Fruit fly (Drosophila melanogaster): ENCODE data around the gene CG9008.

CG9008 gene

DNA sequence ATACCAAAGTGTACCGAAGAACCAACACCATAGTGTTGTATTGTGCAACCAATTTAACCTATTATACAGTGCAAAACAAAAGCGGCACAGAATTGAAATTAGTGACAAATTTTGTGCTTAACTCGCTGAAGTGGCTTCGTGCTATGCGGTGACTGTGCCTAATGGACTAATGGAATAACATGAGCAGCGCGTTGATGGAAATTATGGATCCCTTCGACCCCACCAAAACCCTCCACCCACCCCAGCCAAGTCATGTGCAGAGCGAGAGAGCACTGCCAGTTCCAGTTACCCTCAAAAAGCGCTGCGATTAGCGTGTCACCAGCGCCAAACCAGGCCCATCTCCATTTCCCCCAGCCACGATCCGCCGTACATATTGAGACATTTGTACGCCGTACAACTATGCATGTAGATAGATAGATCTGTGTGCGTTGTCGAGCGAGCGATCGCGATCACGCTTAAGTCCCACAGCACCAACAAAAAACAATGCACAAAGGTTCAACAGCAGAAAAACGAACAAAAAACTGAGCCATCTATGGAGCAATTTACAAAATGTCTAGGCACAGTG, 22.2 kb upstream of the CG9008 start:
- TF ChIP-seq CG8478 (optimal IDR thresholded peaks at IDR 0.05) = no peak
- no peak for TF ChIP-seq CTCF (optimal IDR thresholded peaks at IDR 0.05)

DNA sequence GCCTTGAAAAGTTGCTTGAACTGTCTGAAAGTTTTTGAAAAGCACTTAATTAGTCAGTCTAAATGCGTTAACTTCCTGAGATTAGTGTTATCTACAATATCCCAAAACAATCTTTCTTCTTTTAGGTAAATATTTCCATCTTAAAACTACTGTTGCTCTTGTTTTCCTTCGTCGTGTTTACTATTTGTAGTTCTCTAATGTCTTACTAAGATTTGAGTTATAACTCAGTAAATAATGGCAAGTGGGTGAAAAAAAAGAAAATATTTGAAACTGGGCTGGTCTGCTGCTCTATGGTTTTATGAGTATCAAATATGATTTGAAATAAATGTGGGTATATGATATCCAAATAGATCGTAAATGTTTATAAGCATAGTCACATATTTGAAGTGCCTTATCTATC, 21.2 kb upstream of the CG9008 start:
- TF ChIP-seq CG8478 (optimal IDR thresholded peaks at IDR 0.05) (no peak), CTCF (optimal IDR thresholded peaks at IDR 0.05) (no peak)

DNA sequence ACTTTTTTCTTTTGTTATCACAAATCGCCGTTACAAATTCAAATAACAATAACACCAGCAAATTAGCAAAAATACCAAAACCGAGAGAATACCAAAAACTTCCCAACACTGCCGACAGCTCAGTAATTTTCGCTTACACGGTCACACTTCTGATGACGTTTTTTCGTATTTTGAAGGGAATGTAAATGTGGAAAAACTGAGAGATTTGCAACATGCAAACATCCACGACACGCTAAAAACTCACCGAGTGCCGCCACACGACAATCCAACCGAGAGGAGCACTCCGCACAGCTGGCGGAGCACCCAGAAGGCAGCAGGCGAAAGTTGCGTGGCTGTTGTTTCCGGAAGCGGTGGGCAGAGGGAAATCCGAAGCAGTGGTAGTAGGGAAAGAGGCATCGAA, 13.4 kb upstream of the CG9008 start, which contains the start of gene Sec71:
Gene Sec71 (plus strand): TSS at position 117 of the 400 bp plus-strand sequence.
- TF ChIP-seq CTCF (optimal IDR thresholded peaks at IDR 0.05) (no peak), CG8478 (optimal IDR thresholded peaks at IDR 0.05) (no peak)

DNA sequence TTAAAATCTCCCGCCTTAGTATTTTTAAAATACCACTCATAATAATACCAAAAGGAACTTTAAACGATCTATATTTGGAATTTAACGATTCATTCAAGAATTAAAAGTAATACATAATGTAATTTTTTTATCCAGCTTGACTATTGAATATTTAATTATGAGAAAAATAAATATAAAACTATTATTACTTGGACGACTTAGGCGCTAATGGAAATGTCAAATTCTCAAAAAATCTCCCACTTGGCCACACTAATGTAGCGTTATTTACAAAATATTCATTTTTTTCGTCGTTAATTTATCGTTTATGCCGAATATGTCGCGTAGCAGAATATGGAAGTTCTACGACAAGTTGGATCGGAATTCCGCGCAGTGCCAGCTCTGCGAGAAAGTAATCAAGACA, 10.8 kb upstream of the CG9008 start, which contains the start of gene CG16863:
Gene CG16863 (plus strand): TSS at position 245 of the 400 bp plus-strand sequence.
- TF ChIP-seq CG8478 (optimal IDR thresholded peaks at IDR 0.05) (no peak), CTCF (optimal IDR thresholded peaks at IDR 0.05) (no peak)

DNA sequence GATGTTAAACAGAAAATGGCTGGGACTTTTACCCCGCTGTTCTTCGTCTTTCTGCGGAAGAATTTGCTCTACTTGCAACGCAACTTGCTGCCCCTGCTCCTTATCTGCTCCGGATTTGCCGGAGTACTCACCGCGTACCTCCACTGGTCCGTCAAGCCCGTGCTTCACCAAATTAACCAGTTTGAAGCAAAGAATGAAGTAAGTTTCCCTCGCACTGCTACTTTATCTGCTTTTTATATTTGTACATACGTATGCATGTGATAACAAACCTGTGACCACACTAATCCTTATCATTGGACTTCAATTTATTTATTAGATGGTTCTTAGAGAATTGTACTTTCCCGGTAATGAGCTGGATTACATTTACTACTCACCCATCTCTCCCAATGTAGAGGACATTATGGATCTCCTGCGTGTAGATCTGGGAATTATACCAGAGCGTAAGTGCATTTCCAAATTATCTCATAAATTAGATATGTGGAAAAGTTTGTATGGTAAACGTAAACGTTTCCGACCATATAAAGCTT, 4.3 kb upstream of the CG9008 start, which contains the start of gene CG16890:
Gene CG16890 (minus strand): TSS at position 184 of the 527 bp plus-strand sequence.
- TF ChIP-seq CG8478 (optimal IDR thresholded peaks at IDR 0.05) = no peak
- TF ChIP-seq CTCF (optimal IDR thresholded peaks at IDR 0.05) = no peak

DNA sequence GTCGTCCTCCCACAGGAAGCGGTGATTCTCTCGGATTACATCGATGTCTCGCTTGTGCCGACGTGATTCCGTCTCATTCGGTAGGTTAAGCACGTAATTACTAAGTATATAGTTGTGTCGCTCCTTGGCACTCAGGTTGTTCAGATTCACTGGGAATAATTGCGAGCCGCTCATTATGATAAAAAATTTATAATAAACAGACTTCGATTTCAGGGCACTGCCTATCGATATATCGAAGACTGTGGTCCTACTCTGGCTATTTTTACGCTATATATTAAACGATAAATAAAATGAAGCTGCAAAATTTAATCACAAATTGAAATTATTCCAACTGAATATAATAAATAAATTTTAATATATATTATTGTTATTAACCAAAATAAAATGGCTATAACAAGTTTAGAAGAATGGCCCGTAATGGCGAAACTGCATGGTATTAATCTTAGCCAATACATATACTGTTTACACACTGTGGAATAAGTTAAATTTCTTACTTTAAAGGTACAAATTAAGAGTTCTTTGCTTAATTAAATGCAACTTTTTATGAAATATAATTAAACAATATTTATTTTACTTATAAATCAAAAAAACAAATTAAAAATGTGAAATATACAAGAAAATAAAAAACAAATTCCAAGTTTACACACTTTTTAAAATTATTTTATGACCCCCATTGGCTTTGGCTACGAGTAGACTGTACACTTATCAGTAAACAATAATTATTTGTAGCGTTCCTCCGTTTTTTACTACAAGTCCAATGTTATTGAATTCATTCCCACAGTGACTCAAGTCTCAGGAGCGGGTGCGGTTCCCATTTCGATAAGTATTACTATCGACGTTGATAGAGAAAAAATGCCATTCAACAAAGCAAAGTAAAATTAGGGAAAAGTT, 3.5 kb upstream of the CG9008 start, which contains the start of gene Eato:
Gene Eato (plus strand): TSS at position 821 of the 891 bp plus-strand sequence.
- TF ChIP-seq CTCF (optimal IDR thresholded peaks at IDR 0.05) (no peak), CG8478 (optimal IDR thresholded peaks at IDR 0.05) (no peak)

DNA sequence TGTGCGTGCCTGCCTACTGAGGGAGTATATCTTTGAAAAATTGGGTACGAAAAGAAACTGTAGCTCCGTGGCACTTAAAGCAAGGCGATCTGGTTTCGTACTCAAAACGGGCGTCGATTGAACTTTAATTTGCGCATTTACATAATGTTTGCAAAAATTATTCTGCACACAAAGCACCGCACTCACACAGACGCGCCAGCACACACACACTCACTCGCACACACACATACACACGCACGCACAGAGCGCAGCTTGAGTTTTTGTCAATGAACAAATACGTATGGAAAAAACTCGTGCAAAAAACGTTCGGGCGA, 213 bp downstream of the CG9008 start:
- no peak for TF ChIP-seq CG8478 (optimal IDR thresholded peaks at IDR 0.05)
- TF ChIP-seq CTCF (optimal IDR thresholded peaks at IDR 0.05) = no peak

DNA sequence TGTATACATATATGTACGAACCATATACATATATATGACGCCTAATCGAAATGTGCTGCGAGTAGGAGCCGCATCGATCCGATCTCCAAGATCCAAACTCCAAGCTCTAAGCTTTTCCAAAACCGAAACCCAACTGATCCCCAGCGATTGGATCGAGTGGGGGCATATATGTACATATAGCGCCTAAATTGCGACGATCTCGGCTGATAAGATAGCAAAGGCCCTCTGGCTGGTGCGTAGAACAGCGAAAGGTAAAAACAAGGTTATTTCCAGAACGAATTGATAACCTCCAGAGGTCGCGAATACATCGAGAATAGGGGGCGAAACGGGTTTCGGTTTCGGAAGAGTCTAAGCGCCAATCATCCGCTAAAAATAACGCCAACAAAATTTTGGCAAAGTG, 803 bp downstream of the CG9008 start:
- TF ChIP-seq CTCF (optimal IDR thresholded peaks at IDR 0.05) = no peak
- TF ChIP-seq CG8478 (optimal IDR thresholded peaks at IDR 0.05) = no peak

DNA sequence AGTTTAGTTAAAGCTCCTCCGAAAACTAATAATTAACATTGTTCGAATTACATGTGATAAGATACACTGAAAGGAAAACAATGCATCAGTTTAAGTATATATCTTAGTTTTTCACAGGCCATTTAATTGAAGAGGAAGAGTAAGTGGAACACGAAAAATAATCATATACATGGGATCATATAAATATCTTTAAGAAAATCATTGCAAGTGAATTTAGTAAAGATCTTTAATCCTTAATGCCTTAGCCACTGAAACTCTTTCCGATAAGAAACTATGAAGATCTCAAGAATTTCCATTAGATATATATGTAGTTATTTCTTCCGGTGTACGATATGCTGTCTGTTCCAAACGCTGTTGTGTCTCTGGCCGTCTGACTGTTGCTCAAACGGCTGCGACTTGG, 1.3 kb downstream of the CG9008 start:
- TF ChIP-seq CG8478 (optimal IDR thresholded peaks at IDR 0.05) (no peak), CTCF (optimal IDR thresholded peaks at IDR 0.05) (no peak)

DNA sequence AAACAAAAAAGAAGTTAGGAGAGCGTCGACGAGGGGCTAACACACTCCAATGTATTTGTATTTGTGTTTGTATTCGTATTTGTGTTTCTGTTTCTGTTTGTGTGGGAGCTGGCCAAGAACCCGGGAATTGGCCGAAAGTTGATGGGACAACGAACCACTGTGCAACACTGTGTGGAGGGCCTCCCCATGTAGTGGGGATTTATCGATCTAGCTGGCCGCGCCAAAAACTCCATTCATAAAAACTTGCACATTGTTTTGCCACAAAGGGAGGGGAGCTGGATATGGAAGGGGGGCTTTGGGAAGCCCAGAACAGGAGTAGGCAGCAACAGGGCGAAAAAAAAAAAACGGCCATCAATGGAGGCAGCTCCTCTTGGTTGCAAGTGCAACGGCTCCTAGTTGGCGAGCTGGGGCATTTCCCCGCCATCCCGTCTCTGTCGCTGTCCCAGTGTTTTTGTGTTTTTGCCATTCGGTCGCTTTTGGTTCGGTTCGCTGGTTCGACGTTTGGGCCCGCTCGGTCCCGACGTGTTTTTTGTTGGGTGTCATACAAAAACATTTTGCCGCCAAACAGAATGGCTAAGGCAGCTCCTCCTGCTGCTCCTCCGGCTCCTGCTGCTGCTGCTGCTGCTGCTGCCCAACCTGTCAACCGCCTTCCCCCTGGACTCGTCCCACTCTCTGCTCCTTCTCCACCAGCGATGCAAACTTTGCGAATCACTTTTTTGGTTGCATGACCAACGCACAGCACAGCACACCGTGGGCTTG, 2.9 kb downstream of the CG9008 start:
- TF ChIP-seq CG8478 (optimal IDR thresholded peaks at IDR 0.05) = no peak
- TF ChIP-seq CTCF (optimal IDR thresholded peaks at IDR 0.05) = no peak

DNA sequence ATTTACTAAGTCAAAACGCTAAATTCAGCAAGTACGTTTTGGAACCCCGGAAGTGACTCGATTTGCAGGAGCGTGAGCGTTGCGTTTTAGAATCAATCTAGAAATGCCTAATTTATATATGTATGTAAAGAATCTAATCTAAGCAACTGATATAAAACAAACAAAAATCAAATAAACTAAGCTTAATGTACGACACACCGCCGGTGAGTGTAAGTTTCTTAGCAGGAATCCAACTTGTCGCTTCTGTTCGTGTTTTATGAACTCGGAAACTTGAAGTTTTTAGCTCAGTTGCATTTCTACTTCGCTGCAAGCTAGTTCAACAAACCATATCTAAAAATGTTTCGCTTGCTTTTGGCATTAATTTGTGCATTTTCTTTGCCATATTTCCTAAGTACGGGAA, 6.3 kb downstream of the CG9008 start, which contains the start of gene CG43376:
Gene CG43376 (plus strand): TSS at position 301 of the 400 bp plus-strand sequence.
- TF ChIP-seq CG8478 (optimal IDR thresholded peaks at IDR 0.05) (no peak), CTCF (optimal IDR thresholded peaks at IDR 0.05) (no peak)

DNA sequence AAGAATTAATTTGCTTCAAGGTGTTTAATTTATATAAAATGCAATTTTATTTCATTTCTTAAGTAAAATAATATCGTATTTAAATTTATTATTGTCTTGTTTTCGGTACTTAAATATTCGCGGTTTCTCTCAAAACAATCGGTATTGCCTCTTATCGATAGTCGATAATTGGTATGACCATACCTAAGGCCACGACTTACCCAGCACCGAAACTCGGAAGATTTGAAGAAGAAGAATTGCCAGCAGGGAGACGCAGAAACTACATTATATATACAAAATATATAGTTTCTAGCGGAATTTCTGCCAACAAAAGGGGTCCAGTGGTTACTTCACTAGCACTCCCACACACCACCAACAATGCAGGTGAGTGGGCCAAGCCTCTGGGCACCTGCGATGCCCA, 9.1 kb downstream of the CG9008 start:
- TF ChIP-seq CG8478 (optimal IDR thresholded peaks at IDR 0.05) (no peak), CTCF (optimal IDR thresholded peaks at IDR 0.05) (no peak)

DNA sequence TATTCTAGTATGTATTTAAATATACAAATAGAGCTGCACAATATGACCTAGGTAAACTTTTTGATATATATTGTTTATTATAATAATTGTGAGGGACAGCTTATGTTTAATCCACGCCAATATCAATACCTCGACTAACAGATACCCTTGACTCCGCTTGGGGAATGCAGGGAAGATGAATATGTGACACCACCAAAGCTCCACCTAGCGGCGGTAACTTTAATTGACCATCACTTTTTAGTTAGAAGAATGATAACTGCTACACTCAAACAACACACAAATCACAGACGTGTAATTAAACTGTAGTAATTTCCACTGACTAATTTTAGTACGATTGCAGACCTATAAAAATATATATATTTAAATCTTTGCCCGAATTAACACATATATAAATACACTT, 16.8 kb downstream of the CG9008 start:
- TF ChIP-seq CTCF (optimal IDR thresholded peaks at IDR 0.05) = peak in 1 of 2 experiments; percentile 55
- TF ChIP-seq CG8478 (optimal IDR thresholded peaks at IDR 0.05) = no peak

DNA sequence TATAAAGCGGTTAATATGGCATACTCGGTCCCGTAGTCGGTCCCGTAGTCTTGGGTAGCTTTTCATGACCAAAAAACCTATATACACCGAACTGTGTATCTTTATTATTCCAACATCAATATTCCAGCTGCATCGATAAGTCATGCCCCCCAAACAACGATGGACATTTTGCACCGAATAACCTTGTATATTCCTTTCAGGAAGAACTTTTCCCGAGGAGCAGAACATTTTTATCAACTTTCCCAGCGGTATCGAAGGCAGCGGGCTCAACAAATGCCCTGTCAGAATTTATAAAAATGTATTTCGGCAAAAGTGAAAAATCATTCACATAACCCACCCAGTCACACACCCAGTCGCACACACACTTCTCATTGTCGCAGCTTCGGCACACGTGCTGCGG, 33.3 kb downstream of the CG9008 start, which contains the start of gene TM9SF4:
Gene TM9SF4 (plus strand): TSS at position 301 of the 400 bp plus-strand sequence.
- TF ChIP-seq CG8478 (optimal IDR thresholded peaks at IDR 0.05) (no peak), CTCF (optimal IDR thresholded peaks at IDR 0.05) (no peak)

DNA sequence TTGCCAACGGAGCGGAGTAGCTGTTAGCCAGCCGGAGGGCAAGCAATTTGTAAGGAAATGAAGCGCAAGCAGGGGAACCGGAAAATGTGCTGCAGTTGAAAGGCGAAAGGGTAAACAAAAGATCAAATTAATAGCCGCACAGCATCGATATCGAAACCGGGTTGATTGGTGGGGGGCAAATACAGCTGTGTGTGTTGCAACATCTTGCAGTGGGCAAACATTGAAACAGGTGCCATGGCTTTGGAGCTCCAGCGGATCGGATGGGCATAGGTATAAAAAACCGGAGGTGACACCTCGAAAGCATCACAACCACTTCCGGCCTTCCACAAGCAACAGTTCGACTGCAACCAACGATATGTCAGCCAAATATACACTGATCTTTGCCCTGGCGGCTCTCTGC, 44.1 kb downstream of the CG9008 start, which contains the start of gene nur:
Gene nur (plus strand): TSS at position 301 of the 400 bp plus-strand sequence.
- TF ChIP-seq CG8478 (optimal IDR thresholded peaks at IDR 0.05) = no peak
- no peak for TF ChIP-seq CTCF (optimal IDR thresholded peaks at IDR 0.05)

All from S2 (cell line).